Fruit fly (Drosophila melanogaster): Measurements from ENCODE around the gene CG13284.

dm6 chr2L:16877678-16878077 is 29.2 kb upstream of the CG13284 start:
- TF ChIP-seq h (optimal IDR thresholded peaks at IDR 0.05) = no peak
- no peak for TF ChIP-seq insv (optimal IDR thresholded peaks at IDR 0.05)

All from Kc167 (cell line).